Fruit fly (Drosophila melanogaster): Measurements from ENCODE around the gene Sf3b5.

The Sf3b5 gene

DNA sequence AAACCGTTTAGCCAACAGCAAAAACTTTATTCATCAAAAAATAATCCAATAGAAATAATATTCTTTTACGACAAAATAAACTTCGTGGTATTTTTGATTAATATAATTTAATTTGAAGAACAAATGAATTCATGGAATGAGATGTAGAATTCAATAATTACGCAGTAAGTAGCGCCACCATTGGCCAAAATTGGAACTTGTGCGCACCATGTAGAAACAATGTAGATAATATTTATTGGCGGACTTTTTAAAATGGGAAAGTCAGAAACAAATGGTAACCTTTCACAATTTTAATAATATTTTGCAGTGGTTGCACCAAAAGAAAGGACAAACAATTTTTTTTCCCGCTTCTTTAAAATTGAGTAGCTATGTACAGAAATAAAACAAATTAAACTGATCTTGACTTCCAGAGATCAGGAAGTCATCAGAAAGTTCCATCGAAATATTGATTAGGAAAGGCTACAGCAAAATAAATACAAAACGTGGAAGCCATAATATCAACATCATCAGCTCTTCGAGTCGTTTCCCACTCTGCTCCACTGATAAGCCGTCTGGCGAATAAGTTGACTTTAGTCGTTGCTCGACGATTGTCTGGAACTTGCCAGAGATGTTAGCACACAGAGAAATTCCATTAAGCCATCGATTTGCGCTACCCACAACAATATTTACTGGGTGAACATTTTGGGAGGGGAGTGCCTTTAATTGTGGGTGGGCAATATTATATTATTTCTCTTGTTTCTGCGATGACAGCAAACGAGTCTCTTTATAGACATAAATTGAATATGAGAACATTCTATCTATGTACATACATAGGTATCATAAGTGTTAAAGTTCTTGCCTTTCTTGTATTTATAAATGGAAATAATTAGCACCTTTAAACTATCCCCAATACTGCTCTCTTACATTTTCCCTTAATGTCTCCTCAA lies 35.0 kb downstream of the Sf3b5 start (continued):
- TF ChIP-seq cyc (GFP tag; optimal IDR thresholded peaks at IDR 0.05) (peak; percentile 11), net (GFP tag; optimal IDR thresholded peaks at IDR 0.05) (no peak), CG11902 (GFP tag; optimal IDR thresholded peaks at IDR 0.05) (no peak), Hr39 (GFP tag; optimal IDR thresholded peaks at IDR 0.05) (peak; percentile 15), spab (GFP tag; optimal IDR thresholded peaks at IDR 0.05) (no peak), CG34406 (GFP tag; optimal IDR thresholded peaks at IDR 0.05) (no peak), CG6276 (GFP tag; optimal IDR thresholded peaks at IDR 0.05) (peak; percentile 27), CG8632 (GFP tag; optimal IDR thresholded peaks at IDR 0.05) (no peak), eg (GFP tag; IDR thresholded peaks at IDR 0.05) (no peak), CG11294 (GFP tag; IDR thresholded peaks at IDR 0.05) (no peak), CG8119 (GFP tag; IDR thresholded peaks at IDR 0.05) (peak; percentile 38; the same call in 2 of the 3 replicates), CG1621 (tag; optimal IDR thresholded peaks at IDR 0.05) (no peak), CG4318 (GFP tag; optimal IDR thresholded peaks at IDR 0.05) (no peak), Hr38 (GFP tag; optimal IDR thresholded peaks at IDR 0.05) (no peak), fkh (GFP tag; optimal IDR thresholded peaks at IDR 0.05) (peak; percentile 76)

DNA sequence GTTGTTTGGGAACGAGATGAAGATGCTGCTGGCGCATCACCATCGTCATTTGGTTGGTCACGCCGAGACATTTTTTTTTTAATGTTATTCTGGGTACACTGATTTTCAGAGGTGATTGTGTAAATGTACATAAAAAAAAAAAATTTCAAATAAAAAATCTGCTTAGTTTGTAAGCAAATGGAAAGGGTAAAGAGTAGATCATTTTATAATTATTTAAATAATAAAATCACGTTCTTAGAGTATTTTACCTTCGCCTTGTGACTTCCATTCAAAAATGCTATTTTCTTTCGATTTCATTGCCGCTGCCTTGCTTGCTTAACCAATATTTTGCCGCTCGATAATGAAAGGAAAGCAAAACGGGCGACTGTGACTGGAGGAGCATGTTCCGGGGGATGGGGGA lies 36.4 kb downstream of the Sf3b5 start:
- TF ChIP-seq CG6276 (GFP tag; optimal IDR thresholded peaks at IDR 0.05) (no peak), CG6792 (GFP tag; optimal IDR thresholded peaks at IDR 0.05) (peak; percentile 87), Lpt (GFP tag; optimal IDR thresholded peaks at IDR 0.05) (no peak), CG9139 (GFP tag; optimal IDR thresholded peaks at IDR 0.05) (peak; percentile 25), CG8319 (GFP tag; optimal IDR thresholded peaks at IDR 0.05) (peak; percentile 69), cyc (GFP tag; optimal IDR thresholded peaks at IDR 0.05) (peak; percentile 80), Hr39 (GFP tag; optimal IDR thresholded peaks at IDR 0.05) (peak; percentile 64), topi (GFP tag; optimal IDR thresholded peaks at IDR 0.05) (peak; percentile 84), CG3032 (tag; optimal IDR thresholded peaks at IDR 0.05) (peak; percentile 37), Ets21C (GFP tag; optimal IDR thresholded peaks at IDR 0.05) (peak; percentile 69), CG1621 (tag; optimal IDR thresholded peaks at IDR 0.05) (no peak), Eip75B (GFP tag; optimal IDR thresholded peaks at IDR 0.05) (peak; percentile 51), Blimp-1 (GFP tag; optimal IDR thresholded peaks at IDR 0.05) (peak; percentile 83), ss (GFP tag; optimal IDR thresholded peaks at IDR 0.05) (peak in 1 of 2 experiments; percentile 27), CG31627 (GFP tag; optimal IDR thresholded peaks at IDR 0.05) (peak; percentile 69), CG8119 (GFP tag; IDR thresholded peaks at IDR 0.05) (peak; percentile 51; the same call in 2 of the 3 replicates), pdm3 (GFP tag; optimal IDR thresholded peaks at IDR 0.05) (peak; percentile 75), CG3919 (GFP tag; optimal IDR thresholded peaks at IDR 0.05) (peak; percentile 63), svp (GFP tag) (peak; percentile 93), dsx (GFP tag; optimal IDR thresholded peaks at IDR 0.05; ENCODE audit: poor library complexity, severe bottlenecking) (no peak), CG32006 (GFP tag; optimal IDR thresholded peaks at IDR 0.05) (peak; percentile 63), lz (GFP tag; optimal IDR thresholded peaks at IDR 0.05) (peak; percentile 78), CG15336 (GFP tag; IDR thresholded peaks at IDR 0.05) (peak; percentile 66), Hr4 (GFP tag; optimal IDR thresholded peaks at IDR 0.05) (peak; percentile 25), Met (GFP tag; optimal IDR thresholded peaks at IDR 0.05) (peak; percentile 84), spab (GFP tag; optimal IDR thresholded peaks at IDR 0.05) (peak; percentile 49), CG6854 (GFP tag; optimal IDR thresholded peaks at IDR 0.05) (no peak), CG8632 (GFP tag; optimal IDR thresholded peaks at IDR 0.05) (peak; percentile 84), fkh (GFP tag; optimal IDR thresholded peaks at IDR 0.05) (no peak), Sox102F (GFP tag; optimal IDR thresholded peaks at IDR 0.05) (peak; percentile 68), CG11902 (GFP tag; optimal IDR thresholded peaks at IDR 0.05) (peak; percentile 79), achi (GFP tag; optimal IDR thresholded peaks at IDR 0.05) (peak; percentile 76), fd59A (GFP tag; optimal IDR thresholded peaks at IDR 0.05) (peak; percentile 16), CG4318 (GFP tag; optimal IDR thresholded peaks at IDR 0.05) (no peak), Smox (GFP tag; optimal IDR thresholded peaks at IDR 0.05) (peak; percentile 86), CG11294 (GFP tag; IDR thresholded peaks at IDR 0.05) (no peak), acj6 (GFP tag; optimal IDR thresholded peaks at IDR 0.05) (peak; percentile 78), CG6808 (GFP tag; optimal IDR thresholded peaks at IDR 0.05) (peak; percentile 51), Eip93F (GFP tag; optimal IDR thresholded peaks at IDR 0.05) (peak; percentile 55), CG11762 (GFP tag; optimal IDR thresholded peaks at IDR 0.05; ENCODE audit: insufficient read depth) (peak; percentile 42), CG10631 (GFP tag; optimal IDR thresholded peaks at IDR 0.05) (peak; percentile 70), fd85E (GFP tag; optimal IDR thresholded peaks at IDR 0.05) (peak; percentile 40)
